Worm (Caenorhabditis elegans) whole organism, young adult: ENCODE data around the gene F38B7.3.

Experiments
- F22D6.2 ChIP-seq: sonication (generic microtip); optimal IDR thresholded peaks from 2 replicates; lab custom pipeline; 2016; ENCODE audit warnings: mild to moderate bottlenecking, missing genetic modification characterization, missing compliant biosample characterization
- F37B4.10 ChIP-seq: fragments of 200-800 bp; sonication (Bioruptor generic); IDR thresholded peaks from 2 replicates; pipeline ENCODE4 v1.3.6; 2022; ENCODE audit warnings: missing genetic modification characterization, missing compliant biosample characterization
- F55B11.4 ChIP-seq: sonication (generic microtip); optimal IDR thresholded peaks from 2 replicates; lab custom pipeline; 2016; ENCODE audit warnings: missing compliant biosample characterization, missing genetic modification characterization, borderline replicate concordance; ENCODE audit not compliant: insufficient read depth
- ama-1 ChIP-seq, 3 experiments: fragments of 150-350 bp in 1 of 3; sonication (generic microtip) in 2 of 3; optimal IDR thresholded peaks; 2 replicates each; lab custom pipeline; 2014 to 2018; ENCODE audit warnings: missing biosample characterization in 2 of 3, missing genetic modification characterization in 2 of 3, missing genetic modification reagents in 2 of 3
- athp-1 ChIP-seq: sonication (generic microtip); optimal IDR thresholded peaks from 2 replicates; lab custom pipeline; 2017; ENCODE audit warnings: mild to moderate bottlenecking, missing genetic modification characterization, missing compliant biosample characterization
- ccch-3 ChIP-seq: fragments of 200-800 bp; sonication (Bioruptor generic); optimal IDR thresholded peaks from 2 replicates; lab custom pipeline; 2018; ENCODE audit warnings: mild to moderate bottlenecking, missing genetic modification characterization, missing compliant biosample characterization
- dpl-1 ChIP-seq: fragments of 150-350 bp; optimal IDR thresholded peaks from 2 replicates; lab custom pipeline; 2014; ENCODE audit warnings: missing biosample characterization, missing genetic modification reagents, missing genetic modification characterization
- ekl-4 ChIP-seq: fragments of 200-800 bp; sonication (Bioruptor generic); IDR thresholded peaks from 2 replicates; pipeline ENCODE4 v1.3.6; 2022; ENCODE audit warnings: missing genetic modification reagents, missing genetic modification characterization, missing compliant biosample characterization
- rec-8 ChIP-seq, 2 experiments: sonication (generic microtip); optimal IDR thresholded peaks; 2 replicates each; lab custom pipeline; 2016; ENCODE audit warnings: mild to moderate bottlenecking in 2 of 2, missing genetic modification characterization in 2 of 2, missing genetic modification reagents in 2 of 2, missing genotype in 2 of 2, missing biosample characterization in 1 of 2, missing compliant biosample characterization in 1 of 2, moderate library complexity in 1 of 2
- snpc-1.3 ChIP-seq: sonication (generic microtip); optimal IDR thresholded peaks from 2 replicates; lab custom pipeline; 2017; ENCODE audit warnings: missing genetic modification characterization, mild to moderate bottlenecking, missing compliant biosample characterization, antibody characterized with exemption, moderate library complexity, missing genotype, missing genetic modification reagents; ENCODE audit not compliant: insufficient read depth
- snpc-4 ChIP-seq, 5 experiments: fragments of 150-350 bp in 1 of 5; sonication (generic microtip) in 4 of 5; optimal IDR thresholded peaks; 2 replicates each; lab custom pipeline; 2014 to 2018; ENCODE audit warnings: missing genetic modification characterization in 5 of 5, missing biosample characterization in 3 of 5, antibody characterized with exemption in 2 of 5, mild to moderate bottlenecking in 2 of 5, missing compliant biosample characterization in 2 of 5, missing genotype in 2 of 5, moderate library complexity in 2 of 5, missing genetic modification reagents in 1 of 5
- ztf-25 ChIP-seq: fragments of 200-800 bp; sonication (Bioruptor generic); IDR thresholded peaks from 2 replicates; pipeline ENCODE4 v1.3.6; 2022; ENCODE audit warnings: missing genetic modification reagents, missing genetic modification characterization, missing compliant biosample characterization

DNA sequence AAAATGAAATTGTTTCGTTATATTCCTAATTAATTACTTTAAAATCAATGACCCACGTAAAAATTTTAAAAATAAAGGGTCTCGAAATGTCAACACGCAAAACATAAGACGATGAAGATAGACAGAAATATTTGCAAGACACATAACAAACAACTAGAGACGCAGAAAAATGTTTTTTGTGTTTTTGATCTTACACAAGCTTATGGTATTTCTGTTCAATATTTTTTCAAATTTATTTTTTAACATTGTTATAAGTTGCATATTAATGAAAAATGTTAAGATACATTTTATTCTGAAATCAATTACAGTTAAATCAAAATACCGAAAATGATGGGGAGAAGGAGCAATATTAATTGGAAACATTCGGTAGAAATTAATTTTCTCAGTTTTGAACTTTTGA is 35.5 kb upstream of the F38B7.3 start, which contains the start of gene C55A6.3:
- TF ChIP-seq dpl-1 (GFP tag; lab: Kevin White, UChicago): no peak
- no peak for TF ChIP-seq F37B4.10 (GFP tag; lab: Robert Waterston, UW)
- TF ChIP-seq ztf-25 (GFP tag; lab: Robert Waterston, UW): no peak
- TF ChIP-seq ccch-3 (GFP tag; lab: Kevin White, UChicago): no peak
- TF ChIP-seq snpc-1.3: no peak
- TF ChIP-seq rec-8 (tag; optimal IDR thresholded peaks at IDR 0.05; lab: Kevin White, UChicago): no peak
- TF ChIP-seq snpc-4 (GFP tag; optimal IDR thresholded peaks at IDR 0.05; lab: Kevin White, UChicago): no peak
- no peak for TF ChIP-seq snpc-4 (tag; optimal IDR thresholded peaks at IDR 0.05; lab: Kevin White, UChicago)
- no peak for TF ChIP-seq F55B11.4 (tag; lab: Kevin White, UChicago)
- no peak for TF ChIP-seq ekl-4 (GFP tag; lab: Robert Waterston, UW)
- TF ChIP-seq ama-1 (optimal IDR thresholded peaks at IDR 0.05; lab: Kevin White, UChicago): no peak
- TF ChIP-seq ama-1 (GFP tag; optimal IDR thresholded peaks at IDR 0.05; lab: Kevin White, UChicago): no peak
- TF ChIP-seq F22D6.2 (tag; lab: Kevin White, UChicago): no peak
- no peak for TF ChIP-seq athp-1 (tag; lab: Kevin White, UChicago)
